Worm (Caenorhabditis elegans): ENCODE data around the gene lpd-9.

ce11 chrV:10561632-10562031 is 17.5 kb upstream of the lpd-9 start:
- TF ChIP-seq him-1 (tag; optimal IDR thresholded peaks at IDR 0.05) (no peak), dao-5 (tag; optimal IDR thresholded peaks at IDR 0.05) (no peak)

Measured in whole organism, L4/young adult.